Worm (Caenorhabditis elegans) whole organism, early embryonic: ENCODE results near the gene Y34B4A.4.

Experiments
- B0310.2 ChIP-seq: sonication (generic microtip); optimal IDR thresholded peaks from 2 replicates; lab custom pipeline; 2016; ENCODE audit warnings: mild to moderate bottlenecking, missing genetic modification characterization, missing compliant biosample characterization
- F13C5.2 ChIP-seq: sonication (generic microtip); optimal IDR thresholded peaks from 2 replicates; lab custom pipeline; 2017; ENCODE audit warnings: mild to moderate bottlenecking, missing genetic modification characterization, inconsistent platforms, missing compliant biosample characterization
- aly-1 ChIP-seq: sonication (generic microtip); optimal IDR thresholded peaks from 2 replicates; lab custom pipeline; 2016; ENCODE audit warnings: missing genetic modification characterization, missing compliant biosample characterization
- ama-1 ChIP-seq: fragments of 150-350 bp; optimal IDR thresholded peaks from 2 replicates; lab custom pipeline; 2014
- ceh-13 ChIP-seq: fragments of 200-800 bp; sonication (Bioruptor generic); optimal IDR thresholded peaks from 2 replicates; lab custom pipeline; 2018; ENCODE audit warnings: mild to moderate bottlenecking, missing genetic modification characterization, missing compliant biosample characterization
- ets-7 ChIP-seq: sonication (generic microtip); optimal IDR thresholded peaks from 2 replicates; lab custom pipeline; 2016; ENCODE audit warnings: missing genotype, missing genetic modification characterization, missing compliant biosample characterization
- flt-1 ChIP-seq: fragments of 200-800 bp; sonication (Bioruptor generic); IDR thresholded peaks from 2 replicates; pipeline ENCODE4 v1.3.6; 2022; ENCODE audit warnings: missing genetic modification characterization, missing compliant biosample characterization
- hnd-1 ChIP-seq: sonication (generic microtip); optimal IDR thresholded peaks from 2 replicates; lab custom pipeline; 2016; ENCODE audit warnings: missing genetic modification characterization, missing compliant biosample characterization
- pes-1 ChIP-seq: fragments of 200-800 bp; sonication (Bioruptor generic); IDR thresholded peaks from 2 replicates; pipeline ENCODE4 v1.3.6; 2022; ENCODE audit warnings: missing genetic modification reagents, missing genetic modification characterization, missing compliant biosample characterization
- scrt-1 ChIP-seq: fragments of 200-800 bp; sonication (Bioruptor generic); IDR thresholded peaks from 2 replicates; pipeline ENCODE4 v1.3.6; 2022; ENCODE audit warnings: missing genetic modification characterization, missing compliant biosample characterization
- sea-1 ChIP-seq: fragments of 200-800 bp; sonication (Bioruptor generic); conservative IDR thresholded peaks from 2 replicates; pipeline ENCODE4 v1.3.6; 2022; ENCODE audit warnings: missing genetic modification characterization, missing compliant biosample characterization
- tbx-11 ChIP-seq: fragments of 200-800 bp; sonication (Bioruptor generic); IDR thresholded peaks from 2 replicates; pipeline ENCODE4 v1.3.6; 2022; ENCODE audit warnings: missing genetic modification characterization, missing compliant biosample characterization
- tra-4 ChIP-seq: sonication (generic microtip); optimal IDR thresholded peaks from 2 replicates; lab custom pipeline; 2017; ENCODE audit warnings: missing genetic modification characterization, missing compliant biosample characterization

ce11 chrX:5256999-5257398 lies 7.1 kb upstream of the Y34B4A.4 start, which contains the start of gene nspg-12:
- TF ChIP-seq ama-1 (no peak), pes-1 (GFP tag; lab: Robert Waterston, UW) (no peak), B0310.2 (tag; lab: Kevin White, UChicago) (no peak), scrt-1 (GFP tag; lab: Robert Waterston, UW) (no peak), F13C5.2 (tag; lab: Kevin White, UChicago) (no peak), aly-1 (tag; lab: Kevin White, UChicago) (no peak), tbx-11 (GFP tag; lab: Robert Waterston, UW) (no peak), hnd-1 (tag; lab: Kevin White, UChicago) (no peak), ets-7 (tag; lab: Kevin White, UChicago) (no peak), flt-1 (no peak), tra-4 (tag; lab: Kevin White, UChicago) (no peak), ceh-13 (GFP tag; lab: Kevin White, UChicago) (no peak), sea-1 (GFP tag; lab: Robert Waterston, UW) (no peak)
